Fruit fly (Drosophila melanogaster) whole organism, prepupa: ENCODE results near the gene CG11374.

Experiments
- CG32006 ChIP-seq: fragments of 200-800 bp; sonication (Bioruptor generic); optimal IDR thresholded peaks from 3 replicates; lab custom pipeline; 2017; ENCODE audit warnings: missing biosample characterization, mild to moderate bottlenecking, missing genetic modification characterization
- Ets21C ChIP-seq: fragments of 200-800 bp; sonication (Bioruptor generic); optimal IDR thresholded peaks from 3 replicates; lab custom pipeline; 2016; ENCODE audit warnings: missing biosample characterization, missing genetic modification characterization
- Hr38 ChIP-seq: sonication (Bioruptor generic); optimal IDR thresholded peaks from 2 replicates; lab custom pipeline; 2016; ENCODE audit warnings: missing biosample characterization, missing genetic modification characterization
- dac ChIP-seq: fragments of 200-800 bp; sonication (Bioruptor generic); optimal IDR thresholded peaks from 2 replicates; lab custom pipeline; 2017; ENCODE audit warnings: missing biosample characterization, mild to moderate bottlenecking, missing genetic modification characterization
- net ChIP-seq: fragments of 200-800 bp; sonication (Bioruptor generic); optimal IDR thresholded peaks from 3 replicates; lab custom pipeline; 2016; ENCODE audit warnings: missing biosample characterization, missing genetic modification characterization

- TF ChIP-seq Hr38 (GFP tag; lab: Kevin White, UChicago) (no peak), CG32006 (GFP tag; lab: Kevin White, UChicago) (no peak), net (no peak), Ets21C (GFP tag; lab: Kevin White, UChicago) (no peak), dac (GFP tag; lab: Kevin White, UChicago) (no peak)
Measured at dm6 chr2L:82080-82479, 5.9 kb downstream of the CG11374 start.
